Fruit fly (Drosophila melanogaster): ENCODE results near the gene Tm2.
A peak's percentile ranks its signal among the peaks of the same experiment; 100 is the strongest.

Tm2 gene

dm6 chr3R:15332994-15333393 is 23.0 kb downstream of the Tm2 start, which contains the start of the genes Fkbp39 and Cyfip (continued):
- TF ChIP-seq Atf-2 (GFP tag; optimal IDR thresholded peaks at IDR 0.05): no peak
- no peak for TF ChIP-seq bowl (GFP tag; IDR thresholded peaks at IDR 0.05)
- TF ChIP-seq hb (GFP tag; IDR thresholded peaks at IDR 0.05; ENCODE audit: partially characterized antibody): peak; percentile 70; the same call in 1 of the 3 replicates
- no peak for TF ChIP-seq fd64A (GFP tag; optimal IDR thresholded peaks at IDR 0.05)
- TF ChIP-seq CG12071 (GFP tag; optimal IDR thresholded peaks at IDR 0.05): no peak
- TF ChIP-seq CG14441 (GFP tag; IDR thresholded peaks at IDR 0.05): no peak
- TF ChIP-seq slou (GFP tag; optimal IDR thresholded peaks at IDR 0.05): peak; percentile 20
- peak; percentile 71 for TF ChIP-seq CG2120 (GFP tag; optimal IDR thresholded peaks at IDR 0.05)
- peak; percentile 47 for TF ChIP-seq cg (GFP tag; optimal IDR thresholded peaks at IDR 0.05)
- TF ChIP-seq emc (GFP tag; optimal IDR thresholded peaks at IDR 0.05): no peak
- no peak for TF ChIP-seq jing (GFP tag; optimal IDR thresholded peaks at IDR 0.05)
- TF ChIP-seq CG18619 (GFP tag; optimal IDR thresholded peaks at IDR 0.05): peak; percentile 45
- no peak for TF ChIP-seq CG1529 (GFP tag; optimal IDR thresholded peaks at IDR 0.05)
- TF ChIP-seq CG12104 (GFP tag; optimal IDR thresholded peaks at IDR 0.05): no peak
- TF ChIP-seq sens-2 (GFP tag; IDR thresholded peaks at IDR 0.05): no peak
- 0 out of 2 replicates have a peak, but pooled peaks have one; percentile 19 for TF ChIP-seq al (GFP tag; IDR thresholded peaks at IDR 0.05)
- TF ChIP-seq pan (optimal IDR thresholded peaks at IDR 0.05): no peak
- peak in 1 of 2 experiments; percentile 54 for TF ChIP-seq pan (GFP tag; optimal IDR thresholded peaks at IDR 0.05 in 1 of 2, IDR thresholded peaks at IDR 0.05 in 1 of 2)
- TF ChIP-seq Taf1 (GFP tag; IDR thresholded peaks at IDR 0.05): no peak
- TF ChIP-seq CG8290 (GFP tag; optimal IDR thresholded peaks at IDR 0.05): no peak
- no peak for TF ChIP-seq CG8290 (tag; optimal IDR thresholded peaks at IDR 0.05)
- peak; percentile 97 for TF ChIP-seq CG15514 (GFP tag; optimal IDR thresholded peaks at IDR 0.05)
- no peak for TF ChIP-seq CG9215 (GFP tag; IDR thresholded peaks at IDR 0.05)
- TF ChIP-seq knrl (GFP tag; IDR thresholded peaks at IDR 0.05; ENCODE audit: partially characterized antibody): peak; percentile 68
- peak; percentile 77 for TF ChIP-seq B-H2 (GFP tag; optimal IDR thresholded peaks at IDR 0.05)
- peak; percentile 61 for TF ChIP-seq vfl (GFP tag; optimal IDR thresholded peaks at IDR 0.05)
- peak; percentile 91 for TF ChIP-seq HmgZ (tag; optimal IDR thresholded peaks at IDR 0.05)
- peak; percentile 67 for TF ChIP-seq Side (GFP tag; optimal IDR thresholded peaks at IDR 0.05)
- peak; percentile 34 for TF ChIP-seq CG10366 (GFP tag; IDR thresholded peaks at IDR 0.05)
- TF ChIP-seq hkb (optimal IDR thresholded peaks at IDR 0.05): no peak
- TF ChIP-seq hkb (GFP tag; IDR thresholded peaks at IDR 0.05): 0 out of 2 replicates have a peak, but pooled peaks have one; percentile 13
- no peak for TF ChIP-seq seq (GFP tag; IDR thresholded peaks at IDR 0.05)
- TF ChIP-seq CG15479 (GFP tag; optimal IDR thresholded peaks at IDR 0.05): no peak
- TF ChIP-seq sc (optimal IDR thresholded peaks at IDR 0.05): no peak
- TF ChIP-seq sc (GFP tag; optimal IDR thresholded peaks at IDR 0.05): no peak
- TF ChIP-seq Dfd (GFP tag; optimal IDR thresholded peaks at IDR 0.05): no peak
- no peak for TF ChIP-seq schlank (tag; optimal IDR thresholded peaks at IDR 0.05)
- peak; percentile 27 for TF ChIP-seq zf30C (GFP tag; optimal IDR thresholded peaks at IDR 0.05)
- no peak for TF ChIP-seq CG2678 (tag; optimal IDR thresholded peaks at IDR 0.05)
- peak; percentile 21 for TF ChIP-seq Dip3 (GFP tag; optimal IDR thresholded peaks at IDR 0.05)
- peak; percentile 36 for TF ChIP-seq Six4 (GFP tag; optimal IDR thresholded peaks at IDR 0.05)
- TF ChIP-seq Mes4 (GFP tag; optimal IDR thresholded peaks at IDR 0.05): peak; percentile 52
- peak; percentile 94 for TF ChIP-seq MESR4 (GFP tag; optimal IDR thresholded peaks at IDR 0.05)
- peak; percentile 94 for TF ChIP-seq CG34422 (GFP tag; IDR thresholded peaks at IDR 0.05)
- TF ChIP-seq fd96Cb (tag; optimal IDR thresholded peaks at IDR 0.05): no peak
- TF ChIP-seq CG6683 (GFP tag; optimal IDR thresholded peaks at IDR 0.05): no peak
- 0 out of 3 replicates have a peak, but pooled peaks have one; percentile 27 for TF ChIP-seq ase (GFP tag; IDR thresholded peaks at IDR 0.05)
- TF ChIP-seq Hr51 (GFP tag; optimal IDR thresholded peaks at IDR 0.05): peak in 1 of 2 experiments; percentile 48
- no peak for TF ChIP-seq lola (GFP tag; optimal IDR thresholded peaks at IDR 0.05)
- TF ChIP-seq CG15011 (GFP tag; optimal IDR thresholded peaks at IDR 0.05): no peak
- TF ChIP-seq sug (tag; optimal IDR thresholded peaks at IDR 0.05): peak; percentile 64
- TF ChIP-seq CG12744 (GFP tag; optimal IDR thresholded peaks at IDR 0.05): no peak
